Fruit fly (Drosophila melanogaster) whole organism, pupa: Measurements from ENCODE around the gene alien.

Experiments
- CG10348 ChIP-seq: fragments of 200-800 bp; sonication (Bioruptor generic); IDR thresholded peaks from 2 replicates; pipeline ENCODE4 v1.3.6; 2022; ENCODE audit warnings: missing biosample characterization, missing genetic modification characterization
- CG12605 ChIP-seq: fragments of 200-800 bp; sonication (Bioruptor generic); IDR thresholded peaks from 2 replicates; pipeline ENCODE4 v1.3.6; 2022; ENCODE audit warnings: missing biosample characterization, missing genetic modification characterization
- CG13204 ChIP-seq: fragments of 200-800 bp; sonication (Bioruptor generic); optimal IDR thresholded peaks from 2 replicates; lab custom pipeline; 2018; ENCODE audit warnings: missing biosample characterization, mild to moderate bottlenecking, missing genetic modification characterization, moderate library complexity
- CG14655 ChIP-seq: fragments of 200-800 bp; sonication (Bioruptor generic); optimal IDR thresholded peaks from 3 replicates; lab custom pipeline; 2017; ENCODE audit warnings: mild to moderate bottlenecking, missing biosample characterization, missing genetic modification reagents, missing genetic modification characterization
- CG15710 ChIP-seq: fragments of 200-800 bp; sonication (Bioruptor generic); optimal IDR thresholded peaks from 2 replicates; lab custom pipeline; 2018; ENCODE audit warnings: missing biosample characterization, mild to moderate bottlenecking, missing genetic modification characterization, moderate library complexity
- CG17806 ChIP-seq: fragments of 200-800 bp; sonication (Bioruptor generic); optimal IDR thresholded peaks from 2 replicates; lab custom pipeline; 2018; ENCODE audit warnings: missing biosample characterization, mild to moderate bottlenecking, missing genetic modification characterization, moderate library complexity
- CG32121 ChIP-seq: fragments of 200-800 bp; sonication (Bioruptor generic); IDR thresholded peaks from 2 replicates; pipeline ENCODE4 v1.3.6; 2022; ENCODE audit warnings: missing biosample characterization, missing genetic modification characterization
- CG34367 ChIP-seq: fragments of 200-800 bp; sonication (Bioruptor generic); optimal IDR thresholded peaks from 2 replicates; lab custom pipeline; 2018; ENCODE audit warnings: missing biosample characterization, mild to moderate bottlenecking, missing genetic modification characterization
- CG4496 ChIP-seq: fragments of 200-800 bp; sonication (Bioruptor generic); IDR thresholded peaks from 3 replicates; pipeline ENCODE4 v1.3.6; 2022; ENCODE audit warnings: missing biosample characterization, missing genetic modification characterization
- CG8159 ChIP-seq: fragments of 200-800 bp; sonication (Bioruptor generic); optimal IDR thresholded peaks from 3 replicates; lab custom pipeline; 2018; ENCODE audit warnings: missing biosample characterization, mild to moderate bottlenecking, missing genetic modification characterization, moderate library complexity
- CG8301 ChIP-seq: fragments of 200-800 bp; sonication (Bioruptor generic); optimal IDR thresholded peaks from 2 replicates; lab custom pipeline; 2018; ENCODE audit warnings: missing biosample characterization, mild to moderate bottlenecking, missing genetic modification characterization
- CG9948 ChIP-seq: fragments of 200-800 bp; sonication (Bioruptor generic); optimal IDR thresholded peaks from 2 replicates; lab custom pipeline; 2018; ENCODE audit warnings: missing biosample characterization, mild to moderate bottlenecking, missing genetic modification characterization, moderate library complexity
- D1 ChIP-seq: fragments of 200-800 bp; sonication (Bioruptor generic); optimal IDR thresholded peaks from 2 replicates; lab custom pipeline; 2018; ENCODE audit warnings: missing biosample characterization, mild to moderate bottlenecking, missing genetic modification characterization, moderate library complexity
- EcR ChIP-seq: fragments of 200-800 bp; sonication (Bioruptor generic); optimal IDR thresholded peaks from 3 replicates; lab custom pipeline; 2019; ENCODE audit warnings: missing biosample characterization, missing genetic modification characterization, mild to moderate bottlenecking, moderate library complexity, missing genetic modification reagents
- Ets98B ChIP-seq: fragments of 200-800 bp; sonication (Bioruptor generic); IDR thresholded peaks from 2 replicates; pipeline ENCODE4 v1.3.6; 2022; ENCODE audit warnings: missing biosample characterization, missing genetic modification characterization
- Pif1A ChIP-seq: fragments of 200-800 bp; sonication (Bioruptor generic); optimal IDR thresholded peaks from 3 replicates; lab custom pipeline; 2016; ENCODE audit warnings: missing biosample characterization, missing genetic modification characterization
- Pif1B ChIP-seq: fragments of 200-800 bp; sonication (Bioruptor generic); optimal IDR thresholded peaks from 3 replicates; lab custom pipeline; 2016; ENCODE audit warnings: missing biosample characterization, missing genetic modification characterization
- Snoo ChIP-seq: fragments of 200-800 bp; sonication (Bioruptor generic); optimal IDR thresholded peaks from 3 replicates; lab custom pipeline; 2017; ENCODE audit warnings: missing biosample characterization, mild to moderate bottlenecking, missing genetic modification characterization, inconsistent platforms
- fd96Ca ChIP-seq: fragments of 200-800 bp; sonication (Bioruptor generic); IDR thresholded peaks from 3 replicates; pipeline ENCODE4 v1.3.6; 2022; ENCODE audit warnings: missing biosample characterization, missing genetic modification characterization
- gl ChIP-seq: fragments of 200-800 bp; sonication (Bioruptor generic); optimal IDR thresholded peaks from 2 replicates; lab custom pipeline; 2018; ENCODE audit warnings: missing biosample characterization, mild to moderate bottlenecking, missing genetic modification characterization
- rn ChIP-seq: fragments of 200-800 bp; sonication (Bioruptor generic); IDR thresholded peaks from 2 replicates; pipeline ENCODE4 v1.3.6; 2022; ENCODE audit warnings: missing biosample characterization, missing genetic modification characterization

alien gene

DNA sequence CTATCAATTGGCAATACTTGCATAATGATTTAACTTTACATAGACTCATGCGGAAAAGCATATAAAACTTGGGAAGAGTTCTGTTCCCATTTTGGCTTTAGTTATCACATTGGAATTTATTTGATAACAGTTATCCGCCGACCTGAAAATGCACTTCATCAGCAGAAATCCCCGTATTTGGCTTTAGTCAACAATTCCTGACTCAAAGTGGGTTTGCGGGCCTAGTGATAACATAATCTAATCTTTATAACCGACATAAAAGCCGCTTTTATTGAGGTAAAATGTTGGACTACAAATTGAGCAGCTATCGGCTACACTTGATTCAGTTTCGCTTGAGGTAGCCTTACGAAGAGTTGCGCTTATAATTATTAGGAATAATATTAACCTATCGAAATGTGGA lies 13.1 kb upstream of the alien start, which contains the start of gene CG9568:
TSS of gene CG9568 (plus strand) at position 317 of the 400 bp plus-strand sequence.
- no peak for TF ChIP-seq Pif1B (GFP tag; lab: Kevin White, UChicago)

- TF ChIP-seq EcR (GFP tag; lab: Kevin White, UChicago) (no peak), Pif1B (GFP tag; lab: Kevin White, UChicago) (no peak), CG14655 (GFP tag; lab: Kevin White, UChicago) (no peak), Pif1A (GFP tag; lab: Kevin White, UChicago) (no peak), gl (no peak), Ets98B (GFP tag; lab: Robert Waterston, UW) (no peak), CG8159 (tag; lab: Kevin White, UChicago) (no peak), CG9948 (tag; lab: Kevin White, UChicago) (no peak), CG10348 (no peak), D1 (no peak), CG8301 (tag; lab: Kevin White, UChicago) (no peak)
Measured at dm6 chr2L:8998237-8998636, 1.1 kb upstream of the alien start, which contains the start of gene Try29F. TSS of gene Try29F (plus strand) at chr2L:8998537.

dm6 chr2L:8993650-8994441 lies 3.3 kb downstream of the alien start, which contains the start of gene CG17906:
TSS of gene CG17906 (plus strand) at chr2L:8994391.
- no peak for TF ChIP-seq Ets98B (GFP tag; lab: Robert Waterston, UW)
- TF ChIP-seq fd96Ca (GFP tag; lab: Robert Waterston, UW), result no peak
- TF ChIP-seq CG32121, result no peak
- TF ChIP-seq CG9948 (tag; lab: Kevin White, UChicago), result no peak
- no peak for TF ChIP-seq gl
- TF ChIP-seq CG8301 (tag; lab: Kevin White, UChicago), result no peak
- TF ChIP-seq rn (GFP tag; lab: Robert Waterston, UW), result no peak
- TF ChIP-seq CG13204, result no peak
- TF ChIP-seq CG12605 (GFP tag; lab: Robert Waterston, UW), result no peak
- TF ChIP-seq CG10348, result no peak
- no peak for TF ChIP-seq D1
- TF ChIP-seq EcR (GFP tag; lab: Kevin White, UChicago), result no peak
- TF ChIP-seq CG17806 (tag; lab: Kevin White, UChicago), result no peak
- no peak for TF ChIP-seq CG4496 (GFP tag; lab: Robert Waterston, UW)
- TF ChIP-seq Pif1B (GFP tag; lab: Kevin White, UChicago), result no peak
- no peak for TF ChIP-seq CG14655 (GFP tag; lab: Kevin White, UChicago)
- TF ChIP-seq CG34367 (tag; lab: Kevin White, UChicago), result no peak
- no peak for TF ChIP-seq CG8159 (tag; lab: Kevin White, UChicago)
- no peak for TF ChIP-seq Snoo (tag; lab: Kevin White, UChicago)
- TF ChIP-seq, all 21 proteins: peak for 0

dm6 chr2L:8991583-8991982 lies 5.6 kb downstream of the alien start, which contains the start of gene CG9555:
TSS of gene CG9555 (plus strand) at chr2L:8991735.
- no peak for TF ChIP-seq CG10348
- no peak for TF ChIP-seq CG13204
- no peak for TF ChIP-seq CG14655 (GFP tag; lab: Kevin White, UChicago)
- no peak for TF ChIP-seq CG8159 (tag; lab: Kevin White, UChicago)
- no peak for TF ChIP-seq CG17806 (tag; lab: Kevin White, UChicago)
- no peak for TF ChIP-seq fd96Ca (GFP tag; lab: Robert Waterston, UW)
- no peak for TF ChIP-seq CG34367 (tag; lab: Kevin White, UChicago)
- TF ChIP-seq Snoo (tag; lab: Kevin White, UChicago), result no peak
- no peak for TF ChIP-seq CG32121
- no peak for TF ChIP-seq Pif1A (GFP tag; lab: Kevin White, UChicago)
- no peak for TF ChIP-seq rn (GFP tag; lab: Robert Waterston, UW)
- no peak for TF ChIP-seq CG9948 (tag; lab: Kevin White, UChicago)

dm6 chr2L:8989037-8989591 lies 8.1 kb downstream of the alien start, which contains the start of gene rost:
TSS of gene rost (minus strand) at chr2L:8989539.
- TF ChIP-seq Pif1A (GFP tag; lab: Kevin White, UChicago) (peak; percentile 7), CG13204 (peak; percentile 55), CG8301 (tag; lab: Kevin White, UChicago) (no peak), CG4496 (GFP tag; lab: Robert Waterston, UW) (peak; percentile 38; the same call in 1 of the 3 replicates), EcR (GFP tag; lab: Kevin White, UChicago) (peak; percentile 72), Pif1B (GFP tag; lab: Kevin White, UChicago) (peak; percentile 65), rn (GFP tag; lab: Robert Waterston, UW) (no peak), CG34367 (tag; lab: Kevin White, UChicago) (peak; percentile 9), CG15710 (tag; lab: Kevin White, UChicago) (peak; percentile 26), CG8159 (tag; lab: Kevin White, UChicago) (peak; percentile 34)
